Fruit fly (Drosophila melanogaster): Measurements from ENCODE around the gene Rrp40.

Rrp40 gene

dm6 chr2L:1723937-1724591 is 4.5 kb upstream of the Rrp40 start, which contains the start of gene Rim2 (continued):
- TF ChIP-seq Sox102F (GFP tag; optimal IDR thresholded peaks at IDR 0.05) (no peak), knrl (GFP tag; IDR thresholded peaks at IDR 0.05; ENCODE audit: partially characterized antibody) (peak; percentile 35; the same call in 1 of the 3 replicates), CG10209 (GFP tag; optimal IDR thresholded peaks at IDR 0.05) (no peak), CG17385 (GFP tag; optimal IDR thresholded peaks at IDR 0.05) (no peak), bowl (GFP tag; IDR thresholded peaks at IDR 0.05) (no peak), CG14014 (GFP tag; IDR thresholded peaks at IDR 0.05) (no peak), Antp (GFP tag; optimal IDR thresholded peaks at IDR 0.05) (no peak), CG31441 (GFP tag; IDR thresholded peaks at IDR 0.05) (no peak), sens-2 (GFP tag; IDR thresholded peaks at IDR 0.05) (no peak), ind (GFP tag; optimal IDR thresholded peaks at IDR 0.05) (no peak), Usf (GFP tag; optimal IDR thresholded peaks at IDR 0.05) (no peak), CG6791 (GFP tag; IDR thresholded peaks at IDR 0.05; ENCODE audit: partially characterized antibody) (no peak; the same call in 2 of the 3 replicates), CG15696 (tag; optimal IDR thresholded peaks at IDR 0.05) (no peak), CG3163 (GFP tag; optimal IDR thresholded peaks at IDR 0.05) (peak; percentile 25), CG17361 (GFP tag; IDR thresholded peaks at IDR 0.05) (no peak), CG8388 (GFP tag; optimal IDR thresholded peaks at IDR 0.05) (no peak), bcd (GFP tag; optimal IDR thresholded peaks at IDR 0.05) (no peak), lola (GFP tag; optimal IDR thresholded peaks at IDR 0.05) (no peak), CG3281 (GFP tag; optimal IDR thresholded peaks at IDR 0.05) (peak; percentile 17), Bteb2 (GFP tag; optimal IDR thresholded peaks at IDR 0.05) (no peak), h (optimal IDR thresholded peaks at IDR 0.05) (no peak), chinmo (GFP tag; IDR thresholded peaks at IDR 0.05; ENCODE audit: partially characterized antibody) (peak; percentile 31; the same call in 1 of the 4 replicates), schlank (tag; optimal IDR thresholded peaks at IDR 0.05) (no peak), CG13775 (GFP tag; optimal IDR thresholded peaks at IDR 0.05) (no peak), inv (GFP tag; IDR thresholded peaks at IDR 0.05; ENCODE audit: partially characterized antibody) (no peak), CG8359 (GFP tag; optimal IDR thresholded peaks at IDR 0.05; ENCODE audit: borderline replicate concordance) (no peak), CTCF (GFP tag; optimal IDR thresholded peaks at IDR 0.05) (peak; percentile 58), Hr78 (GFP tag; optimal IDR thresholded peaks at IDR 0.05) (peak in 1 of 2 experiments; percentile 65), CG8089 (GFP tag; optimal IDR thresholded peaks at IDR 0.05) (no peak), ase (GFP tag; IDR thresholded peaks at IDR 0.05) (no peak), C15 (GFP tag; IDR thresholded peaks at IDR 0.05) (no peak), CG30403 (GFP tag; optimal IDR thresholded peaks at IDR 0.05) (no peak), Rfx (GFP tag; IDR thresholded peaks at IDR 0.05) (peak; percentile 50; the same call in 1 of the 2 replicates), CG6654 (GFP tag; optimal IDR thresholded peaks at IDR 0.05) (no peak), CG4707 (GFP tag; optimal IDR thresholded peaks at IDR 0.05) (no peak), CG9609 (GFP tag; optimal IDR thresholded peaks at IDR 0.05) (peak; percentile 26), CG4282 (GFP tag; optimal IDR thresholded peaks at IDR 0.05) (peak; percentile 2), CG15073 (GFP tag; optimal IDR thresholded peaks at IDR 0.05) (no peak), tna (GFP tag; IDR thresholded peaks at IDR 0.05; ENCODE audit: partially characterized antibody) (no peak), gfzf (GFP tag; optimal IDR thresholded peaks at IDR 0.05) (peak; percentile 100), CG14667 (GFP tag; IDR thresholded peaks at IDR 0.05) (no peak), CG1233 (GFP tag; optimal IDR thresholded peaks at IDR 0.05) (no peak), Fer3 (tag; optimal IDR thresholded peaks at IDR 0.05) (no peak), sr (GFP tag; IDR thresholded peaks at IDR 0.05) (no peak), CG13624 (GFP tag; optimal IDR thresholded peaks at IDR 0.05) (peak; percentile 31), sc (optimal IDR thresholded peaks at IDR 0.05) (no peak), sc (GFP tag; optimal IDR thresholded peaks at IDR 0.05) (no peak), Spps (tag; optimal IDR thresholded peaks at IDR 0.05) (no peak), Dip3 (GFP tag; optimal IDR thresholded peaks at IDR 0.05) (peak; percentile 23), ewg (GFP tag; optimal IDR thresholded peaks at IDR 0.05) (no peak), CG11696 (GFP tag; IDR thresholded peaks at IDR 0.05) (no peak)

All from whole organism, embryonic.